Worm (Caenorhabditis elegans): ENCODE results near the gene doxa-1.

- TF ChIP-seq lin-39 (tag; optimal IDR thresholded peaks at IDR 0.05) = no peak
- no peak for TF ChIP-seq R02D3.7 (tag; optimal IDR thresholded peaks at IDR 0.05)
- no peak for TF ChIP-seq ama-1 (optimal IDR thresholded peaks at IDR 0.05)
- TF ChIP-seq fos-1 (tag; optimal IDR thresholded peaks at IDR 0.05) = no peak
- no peak for TF ChIP-seq nhr-237 (tag; optimal IDR thresholded peaks at IDR 0.05)
- TF ChIP-seq nhr-25 (tag; optimal IDR thresholded peaks at IDR 0.05) = no peak
- no peak for TF ChIP-seq unc-39 (tag; optimal IDR thresholded peaks at IDR 0.05)
- no peak for TF ChIP-seq elt-3 (tag; optimal IDR thresholded peaks at IDR 0.05)
- TF ChIP-seq lsy-2 (tag; optimal IDR thresholded peaks at IDR 0.05) = no peak
These were observed 26.4 kb upstream of the doxa-1 start, which contains the start of gene gsto-2 for ce11 chrIII:8554472-8554871.
